Worm (Caenorhabditis elegans) whole organism, L1 larva: ENCODE results near the gene col-127.

Experiments used
- aly-2 ChIP-seq: fragments of 150-350 bp; optimal IDR thresholded peaks from 2 replicates; lab custom pipeline; 2014; ENCODE audit warnings: missing biosample characterization, missing genetic modification characterization
- blmp-1 ChIP-seq: fragments of 150-350 bp; optimal IDR thresholded peaks from 2 replicates; lab custom pipeline; 2014; ENCODE audit warnings: missing biosample characterization, missing genetic modification characterization
- fkh-10 ChIP-seq: sonication (generic microtip); optimal IDR thresholded peaks from 2 replicates; lab custom pipeline; 2017; ENCODE audit warnings: missing biosample characterization, missing genetic modification reagents, missing genetic modification characterization
- nhr-11 ChIP-seq: fragments of 150-350 bp; optimal IDR thresholded peaks from 2 replicates; lab custom pipeline; 2014; ENCODE audit warnings: missing biosample characterization, missing genetic modification characterization
- nhr-84 ChIP-seq: sonication (generic microtip); optimal IDR thresholded peaks from 2 replicates; lab custom pipeline; 2017; ENCODE audit warnings: missing biosample characterization, missing genetic modification characterization
- skn-1 ChIP-seq: fragments of 150-350 bp; optimal IDR thresholded peaks from 2 replicates; lab custom pipeline; 2014; ENCODE audit warnings: missing biosample characterization, missing genetic modification characterization
- zag-1 ChIP-seq: fragments of 150-350 bp; optimal IDR thresholded peaks from 2 replicates; lab custom pipeline; 2014; ENCODE audit warnings: missing biosample characterization, missing genetic modification characterization

ce11 chrIV:11248031-11248631, 17.9 kb downstream of the col-127 start, which contains the start of gene C05C12.4:
- TF ChIP-seq zag-1 (tag; lab: Kevin White, UChicago) = no peak
- TF ChIP-seq fkh-10 (GFP tag; lab: Kevin White, UChicago) = no peak
- TF ChIP-seq nhr-11 (tag; lab: Kevin White, UChicago) = no peak
- no peak for TF ChIP-seq aly-2 (tag; lab: Kevin White, UChicago)
- TF ChIP-seq nhr-84 = no peak
- no peak for TF ChIP-seq skn-1 (tag; lab: Kevin White, UChicago)
- TF ChIP-seq blmp-1 = no peak
